Worm (Caenorhabditis elegans): ENCODE data around the gene col-181.

col-181 gene

ce11 chrX:12104630-12105029 lies at the start of gene col-181:
Gene col-181, plus strand, starts transcription at chrX:12104930.
- TF ChIP-seq nhr-232 (tag; optimal IDR thresholded peaks at IDR 0.05) (no peak), nfya-1 (tag; optimal IDR thresholded peaks at IDR 0.05) (no peak), ahr-1 (tag; optimal IDR thresholded peaks at IDR 0.05) (no peak), sox-4 (tag; optimal IDR thresholded peaks at IDR 0.05) (no peak)

DNA sequence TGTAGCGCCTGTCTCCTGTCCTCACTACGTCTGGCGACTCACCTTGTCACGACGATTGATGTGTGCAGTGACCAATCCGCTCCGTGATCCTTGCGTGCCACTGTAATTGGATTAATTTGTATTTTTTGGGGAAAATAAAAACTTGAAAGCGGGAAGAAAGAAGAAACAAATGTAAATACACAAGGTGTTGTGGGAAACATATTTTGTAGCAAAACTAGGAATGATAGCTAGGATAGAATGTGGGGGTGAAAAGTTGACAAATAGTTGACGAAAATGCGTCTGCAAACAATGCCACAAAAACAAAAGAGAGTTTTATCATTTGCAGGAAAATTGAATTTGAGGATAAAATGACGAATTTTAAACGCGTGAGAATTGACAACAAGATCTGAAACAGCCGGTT lies 47.8 kb upstream of the col-181 start, which contains the start of gene B0198.3:
B0198.3 (minus strand) TSS at position 101 of the 400 bp plus-strand sequence.
- no peak for TF ChIP-seq ets-4 (tag; optimal IDR thresholded peaks at IDR 0.05)
- no peak for TF ChIP-seq dve-1 (tag; optimal IDR thresholded peaks at IDR 0.05)
- no peak for TF ChIP-seq zip-5 (tag; optimal IDR thresholded peaks at IDR 0.05)
- TF ChIP-seq hlh-15 (tag; optimal IDR thresholded peaks at IDR 0.05): no peak
- no peak for TF ChIP-seq ztf-16 (tag; optimal IDR thresholded peaks at IDR 0.05)
- TF ChIP-seq ceh-6 (GFP tag; optimal IDR thresholded peaks at IDR 0.05): no peak
- no peak for TF ChIP-seq rnt-1 (tag; optimal IDR thresholded peaks at IDR 0.05)
- TF ChIP-seq eyg-1 (tag; optimal IDR thresholded peaks at IDR 0.05): no peak
- no peak for TF ChIP-seq che-1 (tag; optimal IDR thresholded peaks at IDR 0.05)

DNA sequence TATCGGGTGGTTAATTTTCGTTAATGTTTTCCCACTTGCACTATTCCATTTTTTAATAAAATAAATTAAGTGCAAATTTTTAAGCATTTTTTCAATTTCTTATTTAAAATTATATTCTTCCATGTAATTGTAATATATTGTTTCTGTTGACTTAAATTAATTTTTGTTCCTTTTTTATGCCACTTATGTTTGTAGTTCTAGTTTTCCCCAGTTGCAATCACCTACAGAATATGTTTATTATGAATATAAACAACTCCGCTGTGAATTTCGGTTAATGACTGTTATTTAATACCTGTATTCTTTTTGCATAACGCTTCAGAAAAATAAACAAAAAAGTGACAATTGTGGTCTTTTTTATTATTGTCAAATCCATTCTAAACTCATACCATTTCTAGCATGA lies 39.8 kb upstream of the col-181 start, which contains the start of gene lgc-23:
lgc-23 (plus strand) TSS at position 301 of the 400 bp plus-strand sequence.
- TF ChIP-seq zip-5 (tag; optimal IDR thresholded peaks at IDR 0.05) (no peak), ceh-34 (tag; optimal IDR thresholded peaks at IDR 0.05) (no peak), sdc-2 (tag; optimal IDR thresholded peaks at IDR 0.05) (no peak), F13H6.1 (tag; optimal IDR thresholded peaks at IDR 0.05) (no peak), ceh-45 (GFP tag; IDR thresholded peaks at IDR 0.05) (no peak), mec-3 (tag; optimal IDR thresholded peaks at IDR 0.05; ENCODE audit: borderline replicate concordance) (no peak), hlh-8 (tag; optimal IDR thresholded peaks at IDR 0.05) (no peak), ceh-2 (tag; optimal IDR thresholded peaks at IDR 0.05) (no peak), unc-86 (tag; optimal IDR thresholded peaks at IDR 0.05) (no peak), ref-2 (tag; optimal IDR thresholded peaks at IDR 0.05) (no peak), ahr-1 (tag; optimal IDR thresholded peaks at IDR 0.05) (no peak), npax-4 (tag; optimal IDR thresholded peaks at IDR 0.05) (no peak), unc-3 (GFP tag; conservative IDR thresholded peaks at IDR 0.05) (no peak), unc-3 (tag; optimal IDR thresholded peaks at IDR 0.05) (no peak), ets-4 (tag; optimal IDR thresholded peaks at IDR 0.05) (no peak), Y22D7AL.16 (tag; optimal IDR thresholded peaks at IDR 0.05) (no peak), ztf-16 (tag; optimal IDR thresholded peaks at IDR 0.05) (no peak), nhr-11 (tag; optimal IDR thresholded peaks at IDR 0.05) (no peak), pros-1 (tag; optimal IDR thresholded peaks at IDR 0.05) (no peak)

DNA sequence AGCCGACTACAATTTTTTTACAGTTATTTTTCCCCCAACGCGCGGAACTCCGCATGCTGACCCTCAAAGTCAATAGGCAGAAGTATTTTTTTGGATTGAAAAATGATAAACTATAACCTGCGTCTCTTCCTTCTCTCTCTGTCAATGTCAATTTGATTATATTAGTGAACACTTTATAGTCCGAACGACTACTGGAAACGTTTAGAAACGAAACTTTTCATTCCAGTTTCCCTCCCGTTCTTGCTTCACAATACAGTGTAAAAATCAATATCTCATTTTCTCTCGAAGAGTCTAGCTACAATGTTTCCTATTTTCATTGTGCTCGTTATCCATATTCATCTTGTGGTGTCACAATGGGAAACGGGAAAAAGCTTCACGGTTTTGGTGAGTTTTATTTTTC lies 36.5 kb upstream of the col-181 start, which contains the start of gene lgc-24:
lgc-24 (plus strand) TSS at position 301 of the 400 bp plus-strand sequence.
- no peak for TF ChIP-seq ceh-14 (tag; optimal IDR thresholded peaks at IDR 0.05)
- no peak for TF ChIP-seq pag-3 (tag; optimal IDR thresholded peaks at IDR 0.05; ENCODE audit: borderline replicate concordance)
- TF ChIP-seq ceh-24 (tag; optimal IDR thresholded peaks at IDR 0.05): no peak
- TF ChIP-seq pros-1 (tag; optimal IDR thresholded peaks at IDR 0.05): no peak

DNA sequence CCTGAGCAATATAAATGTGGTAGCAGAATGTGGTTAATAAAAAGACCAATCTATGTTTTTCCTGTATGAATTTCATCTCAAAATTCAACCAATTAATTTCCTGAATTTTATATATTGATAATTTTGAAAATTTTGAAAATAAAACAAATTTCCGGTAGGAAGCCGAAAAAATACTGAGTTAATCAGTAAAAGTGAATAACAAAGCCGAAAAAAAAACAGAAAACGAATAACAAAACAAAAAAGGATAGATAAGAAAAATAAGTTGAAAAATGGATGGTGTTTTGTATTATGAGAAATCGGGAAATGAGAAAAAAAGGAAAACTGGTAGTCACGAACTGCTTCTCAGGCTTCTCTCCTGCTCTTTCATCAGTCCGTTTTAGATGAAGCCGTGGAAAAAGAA lies 31.0 kb upstream of the col-181 start, which contains the start of gene tmem-145:
tmem-145 (minus strand) TSS at position 101 of the 400 bp plus-strand sequence.
- TF ChIP-seq K09A11.1 (tag; optimal IDR thresholded peaks at IDR 0.05; ENCODE audit: insufficient read depth) (no peak), ceh-6 (GFP tag; optimal IDR thresholded peaks at IDR 0.05) (no peak), eyg-1 (tag; optimal IDR thresholded peaks at IDR 0.05) (no peak), gmeb-2 (tag; optimal IDR thresholded peaks at IDR 0.05) (no peak), elt-4 (tag; optimal IDR thresholded peaks at IDR 0.05) (no peak), pha-4 (tag; optimal IDR thresholded peaks at IDR 0.05) (no peak), nfya-1 (tag; optimal IDR thresholded peaks at IDR 0.05) (no peak), rnt-1 (tag; optimal IDR thresholded peaks at IDR 0.05) (no peak), pat-9 (tag; optimal IDR thresholded peaks at IDR 0.05) (no peak), pros-1 (tag; optimal IDR thresholded peaks at IDR 0.05) (no peak), dmd-4 (tag; optimal IDR thresholded peaks at IDR 0.05; ENCODE audit: borderline replicate concordance) (no peak), ceh-24 (tag; optimal IDR thresholded peaks at IDR 0.05) (no peak)
